Fruit fly (Drosophila melanogaster) whole organism, embryonic: ENCODE data around the gene CG7465.

Experiments
- Adf1 ChIP-seq: fragments of 200-800 bp; sonication (Bioruptor generic); IDR thresholded peaks from 2 replicates; pipeline ENCODE4 v1.3.6; 2022; ENCODE audit warnings: missing biosample characterization, missing genetic modification characterization
- BtbVII ChIP-seq: fragments of 200-800 bp; sonication (Bioruptor generic); optimal IDR thresholded peaks from 3 replicates; lab custom pipeline; 2017; ENCODE audit warnings: missing biosample characterization, mild to moderate bottlenecking, missing genetic modification characterization
- CG11085 ChIP-seq: fragments of 200-800 bp; sonication (Bioruptor generic); IDR thresholded peaks from 2 replicates; pipeline ENCODE4 v1.3.6; 2022; ENCODE audit warnings: missing biosample characterization, missing genetic modification characterization
- CG12071 ChIP-seq: fragments of 200-800 bp; sonication (Bioruptor generic); optimal IDR thresholded peaks from 3 replicates; lab custom pipeline; 2018; ENCODE audit warnings: missing biosample characterization, mild to moderate bottlenecking, missing genetic modification characterization
- CG12219 ChIP-seq: fragments of 200-800 bp; sonication (Bioruptor generic); optimal IDR thresholded peaks from 3 replicates; lab custom pipeline; 2018; ENCODE audit warnings: missing biosample characterization, mild to moderate bottlenecking, missing genetic modification characterization
- CG13296 ChIP-seq: fragments of 200-800 bp; sonication (Bioruptor generic); optimal IDR thresholded peaks from 3 replicates; lab custom pipeline; 2018; ENCODE audit warnings: missing biosample characterization, mild to moderate bottlenecking, missing genetic modification characterization
- CG17328 ChIP-seq: fragments of 200-800 bp; sonication (Bioruptor generic); IDR thresholded peaks from 2 replicates; pipeline ENCODE4 v1.3.6; 2022; ENCODE audit warnings: missing biosample characterization, missing genetic modification characterization
- CG17359 ChIP-seq: fragments of 200-800 bp; sonication (Bioruptor generic); optimal IDR thresholded peaks from 3 replicates; lab custom pipeline; 2018; ENCODE audit warnings: missing biosample characterization, mild to moderate bottlenecking, missing genetic modification characterization, moderate library complexity
- CG17612 ChIP-seq: fragments of 200-800 bp; sonication (Bioruptor generic); IDR thresholded peaks from 2 replicates; pipeline ENCODE4 v1.3.6; 2022; ENCODE audit warnings: missing biosample characterization, missing genetic modification characterization
- CG17829 ChIP-seq: fragments of 200-800 bp; optimal IDR thresholded peaks from 2 replicates; lab custom pipeline; 2019; ENCODE audit warnings: missing biosample characterization, mild to moderate bottlenecking, missing genetic modification characterization, moderate library complexity
- CG18599 ChIP-seq: fragments of 200-800 bp; sonication (Bioruptor generic); optimal IDR thresholded peaks from 3 replicates; lab custom pipeline; 2017; ENCODE audit warnings: missing biosample characterization, missing genetic modification characterization, mild to moderate bottlenecking, moderate library complexity, missing genetic modification reagents
- CG3847 ChIP-seq: fragments of 200-800 bp; sonication (Bioruptor generic); IDR thresholded peaks from 2 replicates; pipeline ENCODE4 v1.3.6; 2022; ENCODE audit warnings: missing biosample characterization, missing genetic modification characterization
- CG7372 ChIP-seq: fragments of 200-800 bp; sonication (Bioruptor generic); IDR thresholded peaks from 2 replicates; pipeline ENCODE4 v1.3.6; 2022; ENCODE audit warnings: missing biosample characterization, missing genetic modification characterization
- CG7987 ChIP-seq: fragments of 200-800 bp; sonication (Bioruptor generic); optimal IDR thresholded peaks from 2 replicates; lab custom pipeline; 2018; ENCODE audit warnings: missing biosample characterization, mild to moderate bottlenecking, missing genetic modification characterization, moderate library complexity
- Camta ChIP-seq: fragments of 200-800 bp; sonication (Bioruptor generic); optimal IDR thresholded peaks from 2 replicates; lab custom pipeline; 2016; ENCODE audit warnings: missing biosample characterization, missing genetic modification characterization
- CoRest ChIP-seq: fragments of 200-800 bp; sonication (Bioruptor generic); optimal IDR thresholded peaks from 3 replicates; lab custom pipeline; 2018; ENCODE audit warnings: missing biosample characterization, mild to moderate bottlenecking, missing genetic modification characterization, moderate library complexity
- D19B ChIP-seq: fragments of 200-800 bp; sonication (Bioruptor generic); optimal IDR thresholded peaks from 2 replicates; lab custom pipeline; 2017; ENCODE audit warnings: missing biosample characterization, mild to moderate bottlenecking, missing genetic modification characterization
- Eip74EF ChIP-seq, 2 experiments: fragments of 200-800 bp in 1 of 2; fragments of >200 bp in 1 of 2; sonication (Bioruptor generic) in 1 of 2; optimal IDR thresholded peaks; 2 replicates each; lab custom pipeline; 2017 to 2019; ENCODE audit warnings: missing biosample characterization in 2 of 2, missing genetic modification characterization in 2 of 2, mild to moderate bottlenecking in 1 of 2, moderate library complexity in 1 of 2
- Hmr ChIP-seq: fragments of 200-800 bp; sonication (Bioruptor generic); optimal IDR thresholded peaks from 3 replicates; lab custom pipeline; 2017; ENCODE audit warnings: mild to moderate bottlenecking, missing biosample characterization, missing genetic modification reagents, missing genetic modification characterization
- Max ChIP-seq: fragments of 200-800 bp; sonication (Bioruptor generic); optimal IDR thresholded peaks from 2 replicates; lab custom pipeline; 2016; ENCODE audit warnings: missing biosample characterization, mild to moderate bottlenecking, missing genetic modification characterization
- Meics ChIP-seq: fragments of 200-800 bp; sonication (Bioruptor generic); optimal IDR thresholded peaks from 2 replicates; lab custom pipeline; 2017; ENCODE audit warnings: missing biosample characterization, mild to moderate bottlenecking, missing genetic modification characterization
- NFAT ChIP-seq: fragments of 200-800 bp; sonication (Bioruptor generic); IDR thresholded peaks from 2 replicates; pipeline ENCODE4 v1.3.6; 2022; ENCODE audit warnings: missing biosample characterization, missing genetic modification characterization
- PHDP ChIP-seq: fragments of 200-800 bp; sonication (Bioruptor generic); optimal IDR thresholded peaks from 3 replicates; lab custom pipeline; 2018; ENCODE audit warnings: missing biosample characterization, mild to moderate bottlenecking, missing genetic modification characterization, moderate library complexity
- Rfx ChIP-seq: fragments of 200-800 bp; sonication (Bioruptor generic); IDR thresholded peaks from 2 replicates; pipeline ENCODE4 v1.3.6; 2022; ENCODE audit warnings: missing biosample characterization, missing genetic modification characterization
- Side ChIP-seq: fragments of 200-800 bp; sonication (Bioruptor generic); optimal IDR thresholded peaks from 2 replicates; lab custom pipeline; 2016; ENCODE audit warnings: missing biosample characterization, missing genetic modification characterization
- Sox100B ChIP-seq: fragments of 200-800 bp; sonication (Bioruptor generic); optimal IDR thresholded peaks from 3 replicates; lab custom pipeline; 2018; ENCODE audit warnings: missing biosample characterization, mild to moderate bottlenecking, missing genetic modification characterization
- caup ChIP-seq: fragments of 200-800 bp; sonication (Bioruptor generic); optimal IDR thresholded peaks from 3 replicates; lab custom pipeline; 2017; ENCODE audit warnings: missing biosample characterization, mild to moderate bottlenecking, missing genetic modification characterization, moderate library complexity; ENCODE audit not compliant: severe bottlenecking
- cwo ChIP-seq: fragments of 200-800 bp; sonication (Bioruptor generic); optimal IDR thresholded peaks from 3 replicates; lab custom pipeline; 2017; ENCODE audit warnings: missing biosample characterization, missing genetic modification characterization, mild to moderate bottlenecking, moderate library complexity, missing genetic modification reagents
- dpn ChIP-seq, 2 experiments: fragments of 200-800 bp; sonication (Bioruptor generic); optimal IDR thresholded peaks; 3 replicates each; lab custom pipeline; 2016; ENCODE audit warnings: missing biosample characterization in 2 of 2, missing genetic modification characterization in 2 of 2
- fd3F ChIP-seq: fragments of 200-800 bp; sonication (Bioruptor generic); optimal IDR thresholded peaks from 2 replicates; lab custom pipeline; 2018; ENCODE audit warnings: missing biosample characterization, mild to moderate bottlenecking, missing genetic modification characterization, moderate library complexity
- fru ChIP-seq: fragments of >200 bp; optimal IDR thresholded peaks from 2 replicates; lab custom pipeline; 2017
- grn ChIP-seq: fragments of 200-800 bp; sonication (Bioruptor generic); optimal IDR thresholded peaks from 3 replicates; lab custom pipeline; 2017; ENCODE audit warnings: missing biosample characterization, missing genetic modification characterization
- gsb-n ChIP-seq: fragments of 200-800 bp; sonication (Bioruptor generic); optimal IDR thresholded peaks from 3 replicates; lab custom pipeline; 2018; ENCODE audit warnings: missing biosample characterization, mild to moderate bottlenecking, missing genetic modification characterization
- jumu ChIP-seq: fragments of 200-800 bp; sonication (Bioruptor generic); optimal IDR thresholded peaks from 3 replicates; lab custom pipeline; 2016; ENCODE audit warnings: missing biosample characterization, missing genetic modification characterization
- kah ChIP-seq: fragments of 200-800 bp; sonication (Bioruptor generic); optimal IDR thresholded peaks from 2 replicates; lab custom pipeline; 2018; ENCODE audit warnings: missing biosample characterization, mild to moderate bottlenecking, missing genetic modification characterization
- lab ChIP-seq: fragments of 200-800 bp; sonication (Bioruptor generic); optimal IDR thresholded peaks from 3 replicates; lab custom pipeline; 2017; ENCODE audit warnings: missing biosample characterization, missing genetic modification characterization, mild to moderate bottlenecking, moderate library complexity, missing genetic modification reagents
- mld ChIP-seq: fragments of 200-800 bp; sonication (Bioruptor generic); IDR thresholded peaks from 3 replicates; pipeline ENCODE4 v1.3.6; 2022; ENCODE audit warnings: missing biosample characterization, missing genetic modification characterization; ENCODE audit not compliant: partially characterized antibody
- odd ChIP-seq: fragments of 200-800 bp; sonication (Bioruptor generic); optimal IDR thresholded peaks from 2 replicates; lab custom pipeline; 2017; ENCODE audit warnings: missing biosample characterization, mild to moderate bottlenecking, missing genetic modification characterization
- onecut ChIP-seq: fragments of 200-800 bp; sonication (Bioruptor generic); IDR thresholded peaks from 2 replicates; pipeline ENCODE4 v1.3.6; 2022; ENCODE audit warnings: missing biosample characterization, missing genetic modification characterization
- sd ChIP-seq: fragments of 200-800 bp; sonication (Bioruptor generic); optimal IDR thresholded peaks from 3 replicates; lab custom pipeline; 2018; ENCODE audit warnings: missing biosample characterization, mild to moderate bottlenecking, missing genetic modification characterization, moderate library complexity
- seq ChIP-seq: fragments of 200-800 bp; sonication (Bioruptor generic); IDR thresholded peaks from 2 replicates; pipeline ENCODE4 v1.3.6; 2022; ENCODE audit warnings: missing biosample characterization, missing genetic modification characterization
- sisA ChIP-seq: fragments of 200-800 bp; sonication (Bioruptor generic); IDR thresholded peaks from 2 replicates; pipeline ENCODE4 v1.3.6; 2022; ENCODE audit warnings: missing biosample characterization, missing genetic modification characterization
- slou ChIP-seq: fragments of 200-800 bp; sonication (Bioruptor generic); optimal IDR thresholded peaks from 3 replicates; lab custom pipeline; 2016; ENCODE audit warnings: missing biosample characterization, missing genetic modification characterization
- so ChIP-seq: fragments of 200-800 bp; sonication (Bioruptor generic); IDR thresholded peaks from 3 replicates; pipeline ENCODE4 v1.3.6; 2022; ENCODE audit warnings: missing biosample characterization, missing genetic modification characterization
- sob ChIP-seq: fragments of 200-800 bp; sonication (Bioruptor generic); IDR thresholded peaks from 2 replicates; pipeline ENCODE4 v1.3.6; 2022; ENCODE audit warnings: missing biosample characterization, missing genetic modification characterization
- sqz ChIP-seq: fragments of 200-800 bp; sonication (Bioruptor generic); optimal IDR thresholded peaks from 3 replicates; lab custom pipeline; 2018; ENCODE audit warnings: missing biosample characterization, mild to moderate bottlenecking, missing genetic modification characterization
- tgo ChIP-seq: fragments of 200-800 bp; sonication (Bioruptor generic); IDR thresholded peaks from 3 replicates; pipeline ENCODE4 v1.3.6; 2022; ENCODE audit warnings: missing biosample characterization, missing genetic modification characterization
- tup ChIP-seq: fragments of 200-800 bp; sonication (Bioruptor generic); optimal IDR thresholded peaks from 2 replicates; lab custom pipeline; 2016; ENCODE audit warnings: missing biosample characterization, mild to moderate bottlenecking, missing genetic modification characterization, moderate library complexity
- vvl ChIP-seq: fragments of 200-800 bp; sonication (Bioruptor generic); IDR thresholded peaks from 2 replicates; pipeline ENCODE4 v1.3.6; 2022; ENCODE audit warnings: missing biosample characterization, missing genetic modification characterization
- yki ChIP-seq: fragments of >200 bp; optimal IDR thresholded peaks from 3 replicates; lab custom pipeline; 2018

The CG7465 gene

dm6 chr3L:4521809-4522208 lies 41.7 kb downstream of the CG7465 start (continued):
- TF ChIP-seq CG18599 (GFP tag; lab: Kevin White, UChicago) (peak; percentile 51), Max (GFP tag; lab: Kevin White, UChicago) (peak; percentile 23), fru (lab: Kevin White, UChicago) (no peak), sqz (GFP tag; lab: Kevin White, UChicago) (no peak), D19B (GFP tag; lab: Kevin White, UChicago) (no peak), CG13296 (GFP tag; lab: Kevin White, UChicago) (peak; percentile 38), CG12219 (GFP tag; lab: Kevin White, UChicago) (peak; percentile 36), jumu (GFP tag; lab: Kevin White, UChicago) (no peak), CG7987 (GFP tag; lab: Kevin White, UChicago) (peak; percentile 70), Sox100B (GFP tag; lab: Kevin White, UChicago) (peak; percentile 30), sd (peak; percentile 66), Hmr (GFP tag; lab: Kevin White, UChicago) (peak; percentile 64), mld (GFP tag; lab: Robert Waterston, UW) (no peak), so (GFP tag; lab: Robert Waterston, UW) (peak; percentile 22; the same call in 1 of the 3 replicates), BtbVII (peak; percentile 65), Adf1 (GFP tag; lab: Robert Waterston, UW) (no peak), seq (GFP tag; lab: Robert Waterston, UW) (0 out of 2 replicates have a peak, but pooled peaks have one; percentile 26), caup (GFP tag; lab: Kevin White, UChicago) (peak; percentile 63), Side (no peak), CG17829 (tag; lab: Kevin White, UChicago) (no peak), sob (GFP tag; lab: Robert Waterston, UW) (peak; percentile 72), PHDP (tag; lab: Kevin White, UChicago) (peak; percentile 64), CG17612 (no peak), yki (lab: Kevin White, UChicago) (no peak), tgo (peak; percentile 26; the same call in 1 of the 3 replicates), tup (GFP tag; lab: Kevin White, UChicago) (peak; percentile 26), odd (peak; percentile 47), lab (GFP tag; lab: Kevin White, UChicago) (peak; percentile 83), CoRest (tag; lab: Kevin White, UChicago) (peak; percentile 5), fd3F (GFP tag; lab: Kevin White, UChicago) (peak; percentile 53), CG3847 (0 out of 2 replicates have a peak, but pooled peaks have one; percentile 13), kah (GFP tag; lab: Kevin White, UChicago) (no peak), CG11085 (peak; percentile 48; the same call in 1 of the 2 replicates), cwo (GFP tag; lab: Kevin White, UChicago) (peak; percentile 24), sisA (GFP tag; lab: Robert Waterston, UW) (no peak), CG12071 (GFP tag; lab: Kevin White, UChicago) (peak; percentile 62), Camta (peak; percentile 58), vvl (GFP tag; lab: Robert Waterston, UW) (no peak), gsb-n (tag; lab: Kevin White, UChicago) (peak; percentile 18), Meics (GFP tag; lab: Kevin White, UChicago) (peak; percentile 71), onecut (peak; percentile 41), CG17359 (tag; lab: Kevin White, UChicago) (peak; percentile 28), grn (peak; percentile 13), Rfx (GFP tag; lab: Robert Waterston, UW) (peak; percentile 74), Eip74EF (GFP tag; optimal IDR thresholded peaks at IDR 0.05; lab: Kevin White, UChicago) (peak in 1 of 2 experiments; percentile 28), CG7372 (GFP tag; lab: Robert Waterston, UW) (0 out of 2 replicates have a peak, but pooled peaks have one; percentile 8), CG17328 (GFP tag; lab: Robert Waterston, UW) (0 out of 2 replicates have a peak, but pooled peaks have one; percentile 16), slou (GFP tag; lab: Kevin White, UChicago) (no peak), NFAT (GFP tag; lab: Robert Waterston, UW) (peak; percentile 39; the same call in 1 of the 2 replicates), dpn (GFP tag; optimal IDR thresholded peaks at IDR 0.05; lab: Kevin White, UChicago) (peak in 1 of 2 experiments; percentile 64)
